Worm (Caenorhabditis elegans): ENCODE results near the gene puf-8.

The puf-8 gene

DNA sequence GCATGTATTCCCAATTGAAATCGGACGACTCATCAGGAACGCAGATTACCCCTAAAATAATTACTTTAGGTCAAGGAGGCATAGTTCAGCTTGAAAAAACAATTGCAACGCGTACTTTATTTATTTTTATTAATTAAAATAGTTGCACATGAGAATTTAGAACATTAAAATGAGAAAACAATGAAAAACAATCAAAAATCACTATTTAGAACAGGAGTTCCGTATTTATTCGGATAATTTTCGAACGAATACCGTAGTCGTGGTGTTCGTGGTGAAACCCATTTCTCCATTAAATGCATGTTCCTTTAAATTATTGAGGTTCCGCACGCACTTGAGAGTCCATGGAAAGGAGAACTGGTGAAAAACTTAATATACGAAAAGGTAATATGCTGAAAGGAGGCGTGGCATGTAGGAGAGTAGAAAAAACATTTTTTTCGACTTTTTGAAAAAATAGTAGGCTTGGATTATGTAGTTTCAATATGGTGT is at the start of gene puf-8:
TSS of gene puf-8 (minus strand) at position 51 of the 486 bp plus-strand sequence.
- no peak for TF ChIP-seq W03F9.2 (tag; optimal IDR thresholded peaks at IDR 0.05)
- no peak for TF ChIP-seq dao-5 (tag; optimal IDR thresholded peaks at IDR 0.05)
- TF ChIP-seq him-1 (tag; optimal IDR thresholded peaks at IDR 0.05): no peak

DNA sequence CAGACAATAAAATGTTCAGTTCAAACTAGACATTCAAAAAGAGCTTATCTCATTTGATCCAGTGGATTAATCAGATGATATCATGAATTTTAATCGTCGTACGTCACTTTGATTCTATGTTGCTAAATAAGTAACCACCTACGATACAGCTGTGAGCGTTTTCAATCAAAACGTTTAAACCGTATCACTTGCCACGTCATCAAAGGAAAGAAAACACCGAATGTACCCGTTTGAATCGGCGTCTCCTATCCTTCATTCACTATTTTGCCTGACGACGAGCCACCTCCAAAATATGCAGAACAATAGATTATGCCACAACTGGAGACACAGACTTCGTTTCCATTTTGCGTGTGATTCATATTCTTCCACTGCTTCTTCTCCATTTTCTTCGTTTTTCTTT is 47.8 kb upstream of the puf-8 start:
- TF ChIP-seq dao-5 (tag; optimal IDR thresholded peaks at IDR 0.05) (no peak), W03F9.2 (tag; optimal IDR thresholded peaks at IDR 0.05) (no peak), him-1 (tag; optimal IDR thresholded peaks at IDR 0.05) (no peak)

DNA sequence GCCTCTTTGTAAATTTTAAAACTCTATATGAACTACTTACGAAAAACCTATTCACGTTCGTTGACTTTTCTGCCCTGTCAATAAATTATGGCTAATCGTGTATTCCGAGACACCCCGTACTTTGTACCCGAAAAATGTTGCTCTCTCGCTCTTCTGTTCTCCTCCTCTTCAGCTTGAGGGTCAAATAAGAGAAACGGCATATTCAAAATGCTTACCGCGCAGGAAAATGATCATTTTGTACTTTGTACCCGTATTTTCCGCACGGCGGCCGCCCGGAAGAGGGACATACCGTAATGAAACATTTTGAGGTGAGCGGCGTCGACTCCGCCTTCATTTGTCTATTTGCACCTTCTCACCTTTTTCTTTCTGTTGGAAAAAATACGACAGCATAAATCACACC is 45.6 kb upstream of the puf-8 start:
- TF ChIP-seq him-1 (tag; optimal IDR thresholded peaks at IDR 0.05): no peak
- TF ChIP-seq W03F9.2 (tag; optimal IDR thresholded peaks at IDR 0.05): no peak
- TF ChIP-seq dao-5 (tag; optimal IDR thresholded peaks at IDR 0.05): no peak

DNA sequence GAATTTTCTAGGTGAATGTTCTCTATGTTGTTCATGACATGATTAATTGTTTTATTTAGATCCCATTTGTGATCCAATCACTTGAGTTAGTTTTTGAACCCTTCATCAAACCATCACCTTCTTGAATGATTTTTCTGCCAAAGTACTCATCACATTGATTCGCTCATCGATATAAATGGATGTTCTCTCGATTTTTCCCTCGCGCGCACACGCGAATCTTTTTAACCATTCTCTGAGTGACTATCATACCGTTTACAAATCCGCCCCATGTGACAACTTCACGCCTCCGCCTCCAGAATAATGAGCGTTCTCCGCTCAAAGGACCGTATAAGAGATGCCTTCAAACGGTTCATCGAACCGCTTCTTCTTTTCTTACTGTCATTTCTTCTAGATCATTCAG is 44.8 kb upstream of the puf-8 start:
- TF ChIP-seq dao-5 (tag; optimal IDR thresholded peaks at IDR 0.05): no peak
- TF ChIP-seq him-1 (tag; optimal IDR thresholded peaks at IDR 0.05): no peak
- TF ChIP-seq W03F9.2 (tag; optimal IDR thresholded peaks at IDR 0.05): no peak

DNA sequence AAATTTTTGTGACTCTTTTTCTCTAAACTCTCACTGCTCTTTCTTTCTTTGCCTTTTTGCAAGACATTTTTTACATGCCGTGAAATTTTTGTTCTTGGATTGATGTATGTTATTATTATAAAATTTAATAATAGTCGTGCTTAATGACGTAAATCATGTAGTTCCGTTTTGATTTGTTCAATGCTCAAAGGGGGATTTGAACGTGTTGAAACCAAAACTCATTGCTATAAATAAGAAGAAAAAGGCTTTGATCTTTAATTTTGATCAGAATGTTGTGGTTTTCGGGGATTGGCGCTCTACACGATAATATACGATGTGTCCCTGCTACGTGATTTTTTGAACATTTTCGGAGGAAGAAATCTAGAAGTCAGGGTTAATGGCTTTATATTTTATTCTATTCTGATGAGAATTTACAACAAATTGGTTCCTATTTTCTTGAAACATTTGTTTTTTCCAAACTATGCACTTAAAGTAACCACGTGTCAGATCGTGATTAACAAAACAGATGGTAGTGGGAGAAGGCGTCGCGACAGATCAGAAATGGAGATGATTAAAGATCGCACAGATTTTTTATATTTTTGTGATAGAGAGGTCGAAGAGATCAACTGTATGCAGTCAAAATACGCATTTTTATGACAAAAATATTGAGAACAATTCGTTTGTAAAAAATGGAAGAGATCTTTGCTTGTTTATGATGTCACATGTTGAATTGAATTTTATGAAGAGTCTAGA is 43.7 kb upstream of the puf-8 start:
- TF ChIP-seq him-1 (tag; optimal IDR thresholded peaks at IDR 0.05) (no peak), W03F9.2 (tag; optimal IDR thresholded peaks at IDR 0.05) (no peak), dao-5 (tag; optimal IDR thresholded peaks at IDR 0.05) (no peak)

DNA sequence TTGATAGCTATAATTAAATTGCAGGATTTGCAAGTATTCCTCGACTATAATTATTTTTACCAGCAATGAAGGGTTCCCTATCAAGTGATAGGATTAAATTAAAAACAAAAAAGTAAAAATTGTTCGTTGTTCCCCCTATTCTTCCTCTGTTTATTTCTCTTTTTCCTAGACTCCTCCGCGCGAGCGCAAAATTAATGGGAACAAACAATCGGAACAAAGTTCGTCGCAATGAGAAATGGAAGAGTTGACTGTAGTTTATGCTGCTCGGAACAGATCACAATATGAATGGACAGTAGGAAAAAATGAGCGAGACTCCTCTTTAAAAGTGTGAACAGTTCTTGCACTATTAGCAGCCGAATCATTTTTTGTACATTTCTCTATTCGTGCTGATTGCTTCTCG is 42.7 kb upstream of the puf-8 start:
- TF ChIP-seq dao-5 (tag; optimal IDR thresholded peaks at IDR 0.05) (no peak), him-1 (tag; optimal IDR thresholded peaks at IDR 0.05) (no peak), W03F9.2 (tag; optimal IDR thresholded peaks at IDR 0.05) (no peak)

DNA sequence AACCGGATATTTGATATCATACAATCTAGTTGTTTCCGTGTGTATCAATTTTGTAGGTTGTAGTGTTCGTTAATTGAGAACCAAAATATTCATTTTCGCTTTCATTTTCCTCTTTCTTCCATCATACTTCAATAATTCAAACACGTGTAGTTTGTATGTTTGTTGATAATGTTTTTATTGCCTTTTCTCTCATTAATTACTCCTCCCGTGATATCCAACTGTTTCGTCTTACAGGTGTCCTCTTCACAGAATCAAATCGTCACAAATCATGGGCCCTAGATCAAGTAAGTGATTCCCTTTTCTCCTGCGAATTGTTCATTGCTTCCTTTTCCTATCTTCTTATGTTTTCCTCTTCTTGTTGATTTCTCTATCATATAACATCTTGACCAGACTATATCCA is 40.9 kb upstream of the puf-8 start, which contains the start of gene nhr-21:
TSS of gene nhr-21 (plus strand) at position 235 of the 400 bp plus-strand sequence.
- no peak for TF ChIP-seq him-1 (tag; optimal IDR thresholded peaks at IDR 0.05)
- no peak for TF ChIP-seq W03F9.2 (tag; optimal IDR thresholded peaks at IDR 0.05)
- TF ChIP-seq dao-5 (tag; optimal IDR thresholded peaks at IDR 0.05): no peak

DNA sequence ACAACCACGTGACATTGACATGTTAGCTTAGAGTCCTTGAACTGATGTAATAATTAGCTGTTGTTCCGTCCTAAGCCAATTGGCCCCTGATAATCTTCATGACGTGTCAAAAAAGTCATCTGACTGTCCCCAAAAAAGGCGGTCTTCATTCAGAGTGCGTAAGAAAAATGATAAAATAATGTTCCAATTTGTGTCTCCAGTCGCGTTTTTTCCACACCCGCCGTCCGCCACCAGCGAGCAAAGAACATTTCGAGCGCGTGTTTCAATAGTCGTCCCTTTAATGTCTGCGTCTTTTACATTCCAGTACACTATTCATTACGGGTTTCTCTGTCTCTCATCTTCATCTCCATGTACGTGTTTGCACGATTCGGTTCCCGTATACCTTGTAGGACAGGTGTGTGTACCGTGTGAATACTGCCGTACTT is 39.4 kb upstream of the puf-8 start:
- no peak for TF ChIP-seq dao-5 (tag; optimal IDR thresholded peaks at IDR 0.05)
- peak; percentile 54 for TF ChIP-seq W03F9.2 (tag; optimal IDR thresholded peaks at IDR 0.05)
- TF ChIP-seq him-1 (tag; optimal IDR thresholded peaks at IDR 0.05): no peak

DNA sequence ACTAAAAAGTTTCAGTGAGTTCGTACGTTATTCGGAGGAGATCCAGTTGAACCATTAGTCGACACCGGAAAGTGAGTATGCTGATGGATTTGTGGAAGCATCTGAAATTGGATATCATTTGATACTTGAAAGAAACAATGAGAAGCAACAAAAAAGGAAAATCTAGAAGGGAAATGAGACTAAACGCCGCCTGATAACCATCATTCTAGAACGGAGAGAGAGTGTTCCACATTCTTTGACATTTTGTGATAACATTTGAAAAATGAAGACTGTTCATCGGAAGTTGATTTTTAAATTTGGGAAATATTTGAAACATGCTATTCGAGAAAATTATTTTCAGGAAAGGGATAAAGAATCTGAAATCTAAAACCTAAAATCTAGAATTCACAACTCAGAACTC is 33.2 kb upstream of the puf-8 start, which contains the start of gene npax-1:
TSS of gene npax-1 (minus strand) at position 101 of the 400 bp plus-strand sequence.
- TF ChIP-seq W03F9.2 (tag; optimal IDR thresholded peaks at IDR 0.05) (no peak), him-1 (tag; optimal IDR thresholded peaks at IDR 0.05) (no peak), dao-5 (tag; optimal IDR thresholded peaks at IDR 0.05) (no peak)

DNA sequence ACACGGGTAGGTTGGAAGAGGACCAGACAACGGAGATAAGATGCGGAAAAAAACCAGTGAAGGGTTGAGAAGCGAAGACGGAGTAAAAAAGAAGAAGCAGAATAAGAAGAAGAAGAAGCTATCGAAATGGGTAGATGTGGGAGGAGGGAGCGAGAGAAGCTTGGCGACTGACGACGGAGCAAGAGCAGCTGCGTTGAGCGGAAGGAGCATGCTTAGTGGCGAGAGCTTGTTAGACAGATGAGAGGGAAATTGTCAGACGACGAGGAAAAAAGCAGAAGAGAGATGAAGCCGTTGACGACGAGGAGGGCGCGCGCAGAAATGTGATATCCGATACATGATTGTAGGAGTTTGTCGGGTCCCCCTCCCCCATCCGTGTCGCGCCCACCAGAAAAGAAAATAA is 28.9 kb upstream of the puf-8 start:
- TF ChIP-seq dao-5 (tag; optimal IDR thresholded peaks at IDR 0.05) (no peak), W03F9.2 (tag; optimal IDR thresholded peaks at IDR 0.05) (no peak), him-1 (tag; optimal IDR thresholded peaks at IDR 0.05) (peak; percentile 72)

DNA sequence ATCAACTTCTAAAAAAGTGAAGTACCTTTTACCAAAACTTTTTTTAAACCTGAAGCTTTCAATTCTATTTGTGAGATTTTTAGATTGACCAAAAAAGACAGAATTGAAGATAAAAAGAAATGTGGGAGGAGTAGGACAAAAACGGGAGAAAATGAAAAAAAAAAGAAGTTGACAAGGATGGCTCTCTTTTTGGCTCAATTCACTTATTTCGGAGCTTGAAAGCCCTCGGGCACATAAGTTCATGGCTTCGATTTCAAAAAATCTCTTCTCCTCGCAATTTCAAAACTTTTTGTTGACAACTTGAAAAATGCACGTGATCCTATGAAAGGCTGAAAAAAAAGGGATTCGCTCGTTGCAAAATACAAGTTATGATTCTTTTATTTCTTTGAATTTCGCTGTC is 28.2 kb upstream of the puf-8 start:
- TF ChIP-seq dao-5 (tag; optimal IDR thresholded peaks at IDR 0.05) (no peak), W03F9.2 (tag; optimal IDR thresholded peaks at IDR 0.05) (no peak), him-1 (tag; optimal IDR thresholded peaks at IDR 0.05) (no peak)

DNA sequence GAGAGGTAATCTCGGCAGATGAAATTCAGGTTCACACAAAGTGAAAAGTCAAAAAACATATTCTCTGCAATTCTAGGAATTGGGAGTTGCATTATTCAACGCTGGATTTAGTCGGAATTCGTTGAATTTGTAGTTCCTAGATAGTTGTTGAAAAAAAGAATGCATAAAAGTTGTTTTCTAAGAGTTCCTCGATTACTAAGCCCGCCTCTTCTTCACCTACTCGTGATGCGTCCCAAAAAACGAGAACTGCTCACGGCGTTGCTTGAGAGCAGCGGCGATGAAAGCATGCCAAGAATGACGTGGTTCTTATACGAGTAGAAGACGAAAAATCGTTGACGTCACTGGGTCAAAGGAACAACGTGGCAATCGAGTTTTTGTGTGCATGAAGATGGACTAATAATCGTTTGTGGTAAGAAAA is 27.0 kb upstream of the puf-8 start:
- TF ChIP-seq him-1 (tag; optimal IDR thresholded peaks at IDR 0.05) (no peak), dao-5 (tag; optimal IDR thresholded peaks at IDR 0.05) (no peak), W03F9.2 (tag; optimal IDR thresholded peaks at IDR 0.05) (no peak)

DNA sequence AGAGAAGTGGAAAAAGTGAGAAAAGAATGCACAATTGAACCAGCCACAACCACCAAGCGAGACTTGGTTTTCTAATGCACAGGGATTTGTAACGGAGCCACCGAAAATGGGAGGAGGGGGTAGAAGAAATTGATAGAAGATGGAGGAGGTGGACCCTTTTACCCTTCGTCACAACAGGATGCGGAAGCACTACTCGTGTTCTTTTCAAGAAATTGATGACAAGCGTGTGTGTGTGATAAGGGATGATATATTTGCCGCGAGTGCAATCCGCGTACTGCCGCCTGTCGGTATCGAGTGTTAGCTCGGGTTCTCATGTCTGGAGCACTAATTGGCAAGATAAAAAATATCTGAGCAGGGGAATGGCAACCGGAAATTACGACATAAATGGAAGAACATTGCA is 25.9 kb upstream of the puf-8 start, which contains the start of gene F21D12.3:
TSS of gene F21D12.3 (minus strand) at position 101 of the 400 bp plus-strand sequence.
- no peak for TF ChIP-seq him-1 (tag; optimal IDR thresholded peaks at IDR 0.05)
- TF ChIP-seq dao-5 (tag; optimal IDR thresholded peaks at IDR 0.05): no peak
- no peak for TF ChIP-seq W03F9.2 (tag; optimal IDR thresholded peaks at IDR 0.05)

DNA sequence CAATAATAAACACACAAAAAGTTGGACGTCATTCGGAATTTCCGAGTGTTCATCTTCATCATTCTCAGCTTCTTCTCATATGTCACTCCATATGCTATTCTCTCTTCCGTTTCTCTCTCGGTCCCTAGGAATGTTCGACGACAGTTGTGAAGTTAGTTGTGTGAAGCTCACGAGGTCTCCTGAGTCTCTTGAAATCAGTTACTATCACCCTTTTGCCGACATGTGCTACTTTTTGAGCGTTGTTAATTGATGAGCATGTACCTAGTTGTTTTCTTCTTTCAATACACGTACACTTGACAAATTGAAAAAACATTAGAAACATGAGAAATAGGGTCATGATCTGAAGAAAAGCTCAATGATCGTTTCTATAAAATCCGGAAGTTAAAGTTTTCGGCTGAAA is 25.3 kb upstream of the puf-8 start:
- TF ChIP-seq W03F9.2 (tag; optimal IDR thresholded peaks at IDR 0.05) (no peak), him-1 (tag; optimal IDR thresholded peaks at IDR 0.05) (no peak), dao-5 (tag; optimal IDR thresholded peaks at IDR 0.05) (no peak)

DNA sequence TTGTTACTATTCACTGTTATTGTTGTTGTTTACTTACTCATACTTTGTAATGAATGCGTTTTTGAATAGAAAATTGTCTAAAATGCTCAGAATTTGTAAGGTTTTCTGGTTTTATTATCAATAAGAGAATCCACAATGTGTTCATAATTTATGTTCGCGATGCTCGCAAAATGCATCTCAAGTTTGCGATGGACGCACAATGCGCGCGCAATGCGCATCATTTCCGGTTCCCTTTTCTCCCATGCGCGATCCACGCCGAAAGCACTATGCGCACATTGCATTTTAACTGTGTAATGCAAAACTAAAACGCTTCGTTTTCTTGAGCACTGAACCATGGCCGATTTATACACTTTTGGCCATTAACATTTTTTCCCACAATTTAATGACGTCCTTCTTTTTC is 21.4 kb upstream of the puf-8 start:
- TF ChIP-seq dao-5 (tag; optimal IDR thresholded peaks at IDR 0.05) (no peak), him-1 (tag; optimal IDR thresholded peaks at IDR 0.05) (peak; percentile 80)

Data from whole organism, L4/young adult.